Worm (Caenorhabditis elegans) whole organism, L3 larva: Measurements from ENCODE around the gene str-161.

Experiments used
- mdl-1 ChIP-seq: fragments of 150-350 bp; optimal IDR thresholded peaks from 2 replicates; lab custom pipeline; 2014; ENCODE audit warnings: missing biosample characterization, missing genetic modification characterization
- nhr-28 ChIP-seq: fragments of 150-350 bp; optimal IDR thresholded peaks from 2 replicates; lab custom pipeline; 2014; ENCODE audit warnings: missing biosample characterization, missing genetic modification characterization
- pqm-1 ChIP-seq: fragments of 150-350 bp; optimal IDR thresholded peaks from 2 replicates; lab custom pipeline; 2017; ENCODE audit warnings: missing biosample characterization, missing genetic modification characterization, inconsistent platforms
- snpc-4 ChIP-seq: fragments of 150-350 bp; optimal IDR thresholded peaks from 2 replicates; lab custom pipeline; 2014; ENCODE audit warnings: missing biosample characterization, missing genetic modification characterization

DNA sequence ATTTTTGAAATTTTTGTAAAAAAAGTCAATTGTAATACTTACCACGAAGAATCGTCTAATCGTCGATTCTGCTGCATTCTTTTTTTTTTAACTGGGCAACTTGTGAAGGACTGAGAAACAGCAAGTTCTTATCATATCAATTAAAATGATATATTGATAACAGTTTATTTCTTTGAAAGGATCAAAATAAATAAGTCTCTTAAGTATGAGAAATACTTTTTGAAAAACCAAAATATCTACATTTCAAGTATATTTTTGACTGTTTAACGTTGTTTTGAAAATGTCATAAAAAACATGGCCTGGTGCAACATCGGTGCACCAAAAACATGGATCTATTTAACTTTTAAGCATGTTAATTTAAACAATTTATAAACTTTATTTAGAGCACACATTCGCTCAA lies 47.7 kb downstream of the str-161 start, which contains the start of gene Y17G9A.2:
- TF ChIP-seq snpc-4 (no peak), mdl-1 (tag; lab: Kevin White, UChicago) (no peak), pqm-1 (tag; lab: Kevin White, UChicago) (no peak), nhr-28 (no peak)
